Fruit fly (Drosophila melanogaster) Kc167 (cell line): ENCODE data around the gene scramb2.

Experiments used
- Myc ChIP-seq: fragments of >200 bp; optimal IDR thresholded peaks from 2 replicates; lab custom pipeline; 2017; ENCODE audit warnings: missing external identifiers
- Sin3A ChIP-seq: fragments of >200 bp; optimal IDR thresholded peaks from 2 replicates; lab custom pipeline; 2018; ENCODE audit warnings: missing external identifiers
- h ChIP-seq: fragments of >200 bp; optimal IDR thresholded peaks from 3 replicates; lab custom pipeline; 2018; ENCODE audit warnings: missing external identifiers
- insv ChIP-seq: fragments of >200 bp; optimal IDR thresholded peaks from 3 replicates; lab custom pipeline; 2018; ENCODE audit warnings: missing external identifiers
- psq ChIP-seq: fragments of >200 bp; optimal IDR thresholded peaks from 2 replicates; lab custom pipeline; 2017; ENCODE audit warnings: missing external identifiers
- ttk ChIP-seq: sonication (Bioruptor generic); optimal IDR thresholded peaks from 2 replicates; lab custom pipeline; 2017; ENCODE audit warnings: missing external identifiers

scramb2 gene

dm6 chr3L:3079156-3079495, 32.5 kb upstream of the scramb2 start:
- TF ChIP-seq psq (lab: Kevin White, UChicago) (no peak), ttk (lab: Kevin White, UChicago) (no peak), Myc (lab: Kevin White, UChicago) (no peak), h (lab: Kevin White, UChicago) (no peak), insv (lab: Kevin White, UChicago) (no peak), Sin3A (no peak)

- TF ChIP-seq Myc (lab: Kevin White, UChicago) (no peak), Sin3A (no peak), psq (lab: Kevin White, UChicago) (no peak), ttk (lab: Kevin White, UChicago) (no peak), h (lab: Kevin White, UChicago) (no peak), insv (lab: Kevin White, UChicago) (no peak)
Measured at dm6 chr3L:3078398-3079155, 32.0 kb upstream of the scramb2 start.

dm6 chr3L:3077568-3078107, 31.0 kb upstream of the scramb2 start:
- TF ChIP-seq insv (lab: Kevin White, UChicago) = no peak
- no peak for TF ChIP-seq Sin3A
- TF ChIP-seq Myc (lab: Kevin White, UChicago) = no peak
- TF ChIP-seq psq (lab: Kevin White, UChicago) = no peak
- no peak for TF ChIP-seq h (lab: Kevin White, UChicago)
- TF ChIP-seq ttk (lab: Kevin White, UChicago) = no peak

dm6 chr3L:3076954-3077353, 30.3 kb upstream of the scramb2 start:
- TF ChIP-seq ttk (lab: Kevin White, UChicago) = no peak
- no peak for TF ChIP-seq h (lab: Kevin White, UChicago)

- no peak for TF ChIP-seq ttk (lab: Kevin White, UChicago)
Measured at dm6 chr3L:3074805-3075204, 28.2 kb upstream of the scramb2 start.

- no peak for TF ChIP-seq ttk (lab: Kevin White, UChicago)
- no peak for TF ChIP-seq h (lab: Kevin White, UChicago)
- no peak for TF ChIP-seq Sin3A
- no peak for TF ChIP-seq insv (lab: Kevin White, UChicago)
- no peak for TF ChIP-seq Myc (lab: Kevin White, UChicago)
- no peak for TF ChIP-seq psq (lab: Kevin White, UChicago)
Measured at dm6 chr3L:3074380-3074779, 27.8 kb upstream of the scramb2 start.

- TF ChIP-seq insv (lab: Kevin White, UChicago) (no peak), h (lab: Kevin White, UChicago) (no peak), Sin3A (no peak), psq (lab: Kevin White, UChicago) (no peak), Myc (lab: Kevin White, UChicago) (no peak), ttk (lab: Kevin White, UChicago) (no peak)
Measured at dm6 chr3L:3073460-3073859, 26.8 kb upstream of the scramb2 start.

dm6 chr3L:3071675-3072583, 25.3 kb upstream of the scramb2 start:
- no peak for TF ChIP-seq ttk (lab: Kevin White, UChicago)

- TF ChIP-seq insv (lab: Kevin White, UChicago) = no peak
- peak; percentile 15 for TF ChIP-seq psq (lab: Kevin White, UChicago)
- TF ChIP-seq Myc (lab: Kevin White, UChicago) = no peak
- TF ChIP-seq ttk (lab: Kevin White, UChicago) = peak; percentile 75
- TF ChIP-seq h (lab: Kevin White, UChicago) = no peak
Measured at dm6 chr3L:3070274-3071204, 23.9 kb upstream of the scramb2 start, which contains the start of the genes CG32486 and PAN3. Gene CG32486, minus strand, starts transcription at chr3L:3070839. Gene PAN3, plus strand, starts transcription at chr3L:3071133.

dm6 chr3L:3069774-3070173, 23.2 kb upstream of the scramb2 start:
- TF ChIP-seq insv (lab: Kevin White, UChicago) (no peak), Sin3A (no peak), h (lab: Kevin White, UChicago) (no peak)
